Worm (Caenorhabditis elegans) whole organism, L4/young adult: Measurements from ENCODE around the gene islo-1.
"Not testable (repeated sequence)": the region's sequence is repeated elsewhere in the genome, so short reads cannot be mapped to it uniquely, and the experiment has no call there.

Source experiments
- W03F9.2 ChIP-seq: fragments of 150-350 bp; optimal IDR thresholded peaks from 2 replicates; lab custom pipeline; 2014; ENCODE audit warnings: missing biosample characterization, missing genetic modification characterization
- dao-5 ChIP-seq: sonication (generic microtip); optimal IDR thresholded peaks from 2 replicates; lab custom pipeline; 2016; ENCODE audit warnings: missing genotype, missing genetic modification characterization, moderate library complexity, missing compliant biosample characterization
- him-1 ChIP-seq: sonication (generic microtip); optimal IDR thresholded peaks from 2 replicates; lab custom pipeline; 2016; ENCODE audit warnings: missing genotype, missing genetic modification reagents, missing genetic modification characterization, missing compliant biosample characterization

The islo-1 gene

ce11 chrIV:8122349-8122748 lies 13.8 kb upstream of the islo-1 start, which contains the start of gene erp-44.3:
Gene erp-44.3 (plus strand): TSS chrIV:8122649.
- TF ChIP-seq W03F9.2 (tag; lab: Kevin White, UChicago); dao-5; him-1 (tag; lab: Kevin White, UChicago): not testable (repeated sequence)

ce11 chrIV:8126902-8127301 lies 9.3 kb upstream of the islo-1 start, which contains the start of gene ceph-41:
Gene ceph-41 (plus strand): TSS chrIV:8127202.
- TF ChIP-seq W03F9.2 (tag; lab: Kevin White, UChicago): no peak

DNA sequence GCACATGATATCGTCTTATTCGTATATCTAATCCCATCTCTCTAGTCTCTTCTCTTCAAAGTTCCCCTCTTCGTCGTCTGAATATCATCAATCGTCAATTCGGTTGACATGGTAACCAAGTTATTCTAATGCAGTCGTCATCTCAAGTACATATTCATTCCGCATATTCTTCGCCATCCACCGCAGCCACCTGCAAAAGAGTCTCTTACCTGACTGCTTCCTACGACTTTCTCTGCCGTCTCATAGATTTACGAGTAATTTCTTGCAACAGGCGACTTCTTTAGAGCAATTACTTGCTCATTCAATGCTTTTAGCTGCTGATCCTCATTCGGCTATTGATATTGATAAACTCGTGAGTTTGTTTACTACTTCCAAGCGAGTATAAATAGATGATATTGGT lies 8.8 kb upstream of the islo-1 start:
- TF ChIP-seq W03F9.2 (tag; lab: Kevin White, UChicago) (no peak), him-1 (tag; lab: Kevin White, UChicago) (no peak), dao-5 (no peak)

DNA sequence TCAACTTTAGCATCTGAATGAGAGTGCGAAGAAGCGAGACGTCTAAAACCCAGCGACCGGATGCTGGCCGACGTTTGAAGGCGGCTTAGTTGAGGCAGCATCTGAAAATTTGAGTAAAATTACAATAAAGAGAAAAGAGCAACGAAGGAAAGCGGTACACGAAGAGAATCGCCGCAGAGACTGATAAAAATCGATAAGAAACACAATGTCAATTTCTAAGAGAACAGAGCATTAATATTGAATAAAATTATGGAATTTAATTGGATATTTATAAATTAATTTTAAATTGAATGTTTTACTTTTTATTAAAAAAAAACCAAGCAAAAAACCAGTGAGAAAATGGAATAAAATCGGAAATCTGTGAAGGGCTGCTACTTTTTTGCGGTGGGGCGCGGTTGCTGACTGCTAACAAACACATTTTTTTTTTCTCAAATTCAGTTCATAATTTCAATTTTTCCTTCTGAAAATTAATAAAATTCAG lies 6.0 kb upstream of the islo-1 start, which contains the start of the genes ndub-11 and moc-3:
ndub-11 (minus strand) TSS at position 101 of the 481 bp plus-strand sequence.
moc-3 (plus strand) TSS at position 431 of the 481 bp plus-strand sequence.
- no peak for TF ChIP-seq dao-5
- no peak for TF ChIP-seq him-1 (tag; lab: Kevin White, UChicago)
- TF ChIP-seq W03F9.2 (tag; lab: Kevin White, UChicago): no peak

DNA sequence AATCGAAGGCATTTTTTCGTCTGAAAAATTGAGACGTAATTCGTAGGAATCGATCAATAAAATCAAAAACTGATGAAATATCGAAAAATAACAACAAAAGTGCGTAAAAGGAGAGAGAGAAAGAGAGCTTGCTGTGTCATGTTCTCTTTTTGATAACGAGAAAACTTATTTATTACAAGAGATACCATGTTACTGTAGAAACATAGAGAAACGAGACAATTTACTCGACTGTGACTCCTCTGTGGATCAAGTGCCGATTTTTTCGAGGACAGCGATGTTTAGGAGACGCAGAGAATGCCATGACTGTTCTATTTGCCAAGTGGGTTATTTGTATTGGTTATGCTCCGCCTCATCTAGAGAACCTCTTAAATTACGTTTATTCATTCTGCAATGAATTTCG lies 2.7 kb upstream of the islo-1 start, which contains the start of gene sph-1:
sph-1 (minus strand) TSS at position 23 of the 400 bp plus-strand sequence.
- TF ChIP-seq him-1 (tag; lab: Kevin White, UChicago) (no peak), W03F9.2 (tag; lab: Kevin White, UChicago) (peak; percentile 44)

ce11 chrIV:8136548-8136947 lies 359 bp downstream of the islo-1 start:
- TF ChIP-seq dao-5 (no peak), him-1 (tag; lab: Kevin White, UChicago) (no peak), W03F9.2 (tag; lab: Kevin White, UChicago) (no peak)

DNA sequence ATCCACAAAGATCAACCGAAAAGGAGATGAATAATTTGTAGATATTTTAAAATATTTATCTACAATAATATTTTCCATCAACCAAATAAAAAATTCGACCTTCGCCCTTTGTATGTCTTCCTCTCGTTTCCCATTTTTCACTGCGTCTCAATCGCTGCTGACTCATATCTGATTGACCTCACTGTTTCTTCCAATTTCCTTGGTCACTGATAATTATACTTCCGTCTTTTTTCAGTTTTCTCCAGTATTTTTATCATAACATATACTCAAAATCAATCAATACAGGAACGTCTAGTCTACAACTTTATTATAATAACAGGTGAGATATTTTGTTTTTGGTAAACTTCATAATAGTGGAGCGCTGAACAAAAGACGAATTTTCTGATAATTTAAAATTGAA lies 2.8 kb downstream of the islo-1 start, which contains the start of gene pmk-3:
pmk-3 (plus strand) TSS at position 236 of the 400 bp plus-strand sequence.
- no peak for TF ChIP-seq dao-5
- TF ChIP-seq him-1 (tag; lab: Kevin White, UChicago): no peak
- TF ChIP-seq W03F9.2 (tag; lab: Kevin White, UChicago): peak; percentile 5

- TF ChIP-seq W03F9.2 (tag; lab: Kevin White, UChicago) (no peak), him-1 (tag; lab: Kevin White, UChicago) (no peak), dao-5 (no peak)
These were observed 6.8 kb downstream of the islo-1 start, which contains the start of gene pmk-2 for ce11 chrIV:8142735-8143550. Gene pmk-2 (plus strand): TSS chrIV:8143500.

DNA sequence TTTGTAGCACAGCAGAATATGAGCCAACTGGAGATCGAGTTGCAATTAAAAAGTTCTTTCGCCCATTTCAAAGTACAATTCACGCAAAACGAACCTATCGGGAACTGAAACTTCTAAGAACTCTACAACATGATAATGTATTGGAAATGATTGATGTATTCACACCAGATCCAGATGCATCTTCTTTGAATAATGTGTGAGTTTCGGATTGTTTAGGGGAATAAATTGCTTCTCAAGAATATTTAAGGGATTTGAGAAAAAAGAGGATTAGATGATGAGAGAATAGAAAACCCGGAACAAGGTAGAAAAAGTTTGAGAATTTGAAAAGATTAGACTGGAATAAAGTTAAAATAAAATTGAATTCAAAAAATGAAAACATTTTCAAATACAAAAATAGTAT lies 8.2 kb downstream of the islo-1 start:
- TF ChIP-seq W03F9.2 (tag; lab: Kevin White, UChicago) (no peak), him-1 (tag; lab: Kevin White, UChicago) (no peak), dao-5 (no peak)

ce11 chrIV:8146283-8146682 lies 10.1 kb downstream of the islo-1 start:
- TF ChIP-seq dao-5: no peak
- no peak for TF ChIP-seq W03F9.2 (tag; lab: Kevin White, UChicago)
- no peak for TF ChIP-seq him-1 (tag; lab: Kevin White, UChicago)

DNA sequence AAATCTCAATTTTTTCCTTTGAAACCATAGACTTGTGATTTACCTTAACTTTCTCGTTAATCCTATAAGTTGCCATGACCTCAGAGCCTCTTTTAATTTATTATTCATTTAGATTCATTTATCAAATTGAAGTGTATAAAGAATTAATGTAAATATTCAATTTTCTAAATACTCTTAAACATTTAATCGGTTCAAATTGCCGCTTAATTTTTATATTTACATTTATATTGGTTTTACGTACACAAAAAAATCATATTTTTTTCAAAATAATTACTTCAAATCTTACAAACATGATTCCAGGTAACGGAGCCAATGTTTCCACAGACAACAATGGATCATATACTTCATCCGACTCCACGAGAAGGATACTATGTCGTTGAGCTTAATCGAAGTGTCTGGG lies 12.3 kb downstream of the islo-1 start, which contains the start of gene pmk-1:
pmk-1 (plus strand) TSS at position 301 of the 400 bp plus-strand sequence.
- no peak for TF ChIP-seq dao-5

- TF ChIP-seq him-1 (tag; lab: Kevin White, UChicago) (no peak), W03F9.2 (tag; lab: Kevin White, UChicago) (no peak)
These were observed 15.5 kb downstream of the islo-1 start for ce11 chrIV:8151721-8152120.

DNA sequence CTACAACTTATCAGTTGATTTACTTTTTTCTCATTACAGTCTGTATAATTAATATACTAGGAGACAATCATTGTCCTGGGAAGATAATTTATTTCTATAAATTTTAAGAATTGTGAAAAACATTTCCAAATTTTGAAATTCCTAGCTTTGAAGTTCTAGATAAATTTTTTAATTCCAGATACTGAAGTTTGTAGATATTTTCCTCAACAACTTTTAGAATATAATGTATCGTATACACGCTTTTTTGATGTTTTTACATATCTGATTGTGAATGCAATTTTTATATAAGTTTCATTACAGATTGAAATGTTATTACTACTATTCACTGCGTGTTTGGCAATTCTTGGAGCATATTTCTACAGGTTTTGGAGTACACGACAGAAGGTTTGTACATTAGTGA lies 16.0 kb downstream of the islo-1 start, which contains the start of gene faah-2:
faah-2 (plus strand) TSS at position 301 of the 400 bp plus-strand sequence.
- TF ChIP-seq dao-5: no peak
- TF ChIP-seq W03F9.2 (tag; lab: Kevin White, UChicago): no peak
- TF ChIP-seq him-1 (tag; lab: Kevin White, UChicago): no peak

DNA sequence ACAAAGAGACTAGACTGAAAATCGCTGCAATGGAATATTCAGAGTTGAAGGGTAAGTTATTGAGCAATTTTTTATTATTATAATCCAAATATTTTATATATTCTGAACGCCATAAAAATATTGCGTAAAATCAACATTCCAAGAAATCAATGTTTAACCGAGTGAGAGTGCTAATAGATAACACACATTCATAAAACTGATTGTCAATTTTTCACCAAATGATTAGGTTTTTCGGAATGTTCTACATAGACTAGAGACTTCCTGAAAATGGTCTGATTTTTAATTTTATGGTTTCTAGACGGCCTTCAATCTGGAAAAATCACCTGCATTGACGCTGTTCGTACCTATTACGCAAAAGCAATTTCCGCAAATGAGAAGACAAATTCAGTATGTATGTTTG lies 16.5 kb downstream of the islo-1 start:
- no peak for TF ChIP-seq W03F9.2 (tag; lab: Kevin White, UChicago)
- TF ChIP-seq him-1 (tag; lab: Kevin White, UChicago): no peak
- no peak for TF ChIP-seq dao-5
